Worm (Caenorhabditis elegans): ENCODE results near the gene tap-1.

tap-1 gene

DNA sequence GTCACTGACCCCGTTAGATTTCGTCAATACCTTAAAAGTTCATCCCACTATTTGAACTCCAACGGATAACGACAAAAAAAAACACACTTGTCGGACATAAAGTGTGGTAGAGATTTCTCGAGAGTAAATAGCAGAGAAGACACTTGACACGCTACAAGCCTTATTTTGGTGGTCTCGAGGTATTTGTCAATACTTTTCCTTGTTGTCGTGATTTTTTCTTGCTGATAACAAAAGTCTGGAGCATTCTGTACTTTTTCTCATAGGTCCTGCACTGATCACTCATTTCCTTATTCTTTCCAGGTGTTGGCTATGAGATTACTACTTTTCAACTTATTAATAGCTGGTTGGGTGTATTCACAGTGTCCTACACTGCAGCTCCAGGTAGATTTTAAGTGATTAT, 17.0 kb upstream of the tap-1 start, which contains the start of gene lron-1:
Gene lron-1, plus strand, starts transcription at position 301 of the 400 bp plus-strand sequence.
- TF ChIP-seq mep-1 (tag; optimal IDR thresholded peaks at IDR 0.05) (no peak), ztf-11 (tag; optimal IDR thresholded peaks at IDR 0.05) (no peak), tbx-2 (tag; optimal IDR thresholded peaks at IDR 0.05) (no peak), snpc-4 (tag; optimal IDR thresholded peaks at IDR 0.05) (no peak), dsc-1 (tag; optimal IDR thresholded peaks at IDR 0.05) (no peak), mdl-1 (tag; optimal IDR thresholded peaks at IDR 0.05) (no peak), snu-23 (GFP tag; optimal IDR thresholded peaks at IDR 0.05) (no peak), pag-3 (tag; optimal IDR thresholded peaks at IDR 0.05; ENCODE audit: borderline replicate concordance, insufficient read depth) (no peak), vab-15 (tag; optimal IDR thresholded peaks at IDR 0.05) (no peak), unc-30 (tag; optimal IDR thresholded peaks at IDR 0.05) (no peak), xbp-1 (tag; optimal IDR thresholded peaks at IDR 0.05) (no peak), fkh-10 (GFP tag; optimal IDR thresholded peaks at IDR 0.05) (no peak), nhr-84 (tag; optimal IDR thresholded peaks at IDR 0.05) (no peak)

DNA sequence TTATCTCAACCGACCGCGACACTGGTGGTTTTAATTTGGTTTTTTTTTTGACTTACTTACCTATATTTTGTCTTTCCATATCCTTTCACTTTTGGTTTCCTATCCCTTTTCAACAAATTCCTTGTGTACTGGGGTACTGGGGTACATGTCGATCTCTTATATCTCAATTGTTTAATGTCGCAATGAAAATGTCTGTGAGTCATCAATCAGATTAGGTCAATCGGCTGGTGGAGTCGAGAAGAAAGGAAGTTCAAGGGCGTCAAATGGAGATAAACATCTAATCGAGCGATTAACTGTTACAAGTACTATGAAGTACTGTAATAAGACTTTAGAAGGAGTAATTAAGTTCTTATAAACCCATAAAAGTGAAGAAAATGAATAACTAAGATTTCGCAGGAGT, 13.5 kb upstream of the tap-1 start:
- TF ChIP-seq fos-1 (tag; optimal IDR thresholded peaks at IDR 0.05), result no peak
- no peak for TF ChIP-seq efl-1 (optimal IDR thresholded peaks at IDR 0.05)
- TF ChIP-seq efl-1 (GFP tag; optimal IDR thresholded peaks at IDR 0.05 in 1 of 2), result peak in 1 of 2 experiments; percentile 0
- TF ChIP-seq nhr-85 (tag), result peak; percentile 94
- no peak for TF ChIP-seq grh-1 (GFP tag; IDR thresholded peaks at IDR 0.05)
- TF ChIP-seq fkh-4 (tag; optimal IDR thresholded peaks at IDR 0.05; ENCODE audit: borderline replicate concordance), result no peak
- TF ChIP-seq C16A3.4 (tag; optimal IDR thresholded peaks at IDR 0.05), result no peak
- TF ChIP-seq lin-14 (GFP tag; optimal IDR thresholded peaks at IDR 0.05), result peak; percentile 62
- TF ChIP-seq skn-1 (tag; optimal IDR thresholded peaks at IDR 0.05), result no peak
- no peak for TF ChIP-seq zag-1 (tag; optimal IDR thresholded peaks at IDR 0.05)
- TF ChIP-seq rnt-1 (tag; optimal IDR thresholded peaks at IDR 0.05), result peak; percentile 4
- TF ChIP-seq fkh-8 (tag; optimal IDR thresholded peaks at IDR 0.05), result no peak
- no peak for TF ChIP-seq mdl-1 (tag; optimal IDR thresholded peaks at IDR 0.05)
- TF ChIP-seq sup-37 (GFP tag; optimal IDR thresholded peaks at IDR 0.05), result no peak
- no peak for TF ChIP-seq ama-1 (optimal IDR thresholded peaks at IDR 0.05)
- no peak for TF ChIP-seq dpl-1 (GFP tag; optimal IDR thresholded peaks at IDR 0.05)
- no peak for TF ChIP-seq ztf-11 (tag; optimal IDR thresholded peaks at IDR 0.05)
- no peak for TF ChIP-seq lin-13 (GFP tag; optimal IDR thresholded peaks at IDR 0.05)
- TF ChIP-seq nhr-20 (tag; optimal IDR thresholded peaks at IDR 0.05), result peak; percentile 37
- TF ChIP-seq snu-23 (GFP tag; optimal IDR thresholded peaks at IDR 0.05), result peak; percentile 9
- peak; percentile 97 for TF ChIP-seq blmp-1 (tag; optimal IDR thresholded peaks at IDR 0.05)
- TF ChIP-seq mab-9 (GFP tag; IDR thresholded peaks at IDR 0.05), result no peak
- no peak for TF ChIP-seq lin-15B (tag; optimal IDR thresholded peaks at IDR 0.05)
- no peak for TF ChIP-seq Y116A8C.19 (tag; optimal IDR thresholded peaks at IDR 0.05; ENCODE audit: borderline replicate concordance)
- TF ChIP-seq lin-35 (GFP tag; optimal IDR thresholded peaks at IDR 0.05), result no peak
- no peak for TF ChIP-seq ztf-4 (tag; optimal IDR thresholded peaks at IDR 0.05)
- TF ChIP-seq nhr-19 (GFP tag; conservative IDR thresholded peaks at IDR 0.05), result no peak
- no peak for TF ChIP-seq fkh-10 (GFP tag; optimal IDR thresholded peaks at IDR 0.05)
- TF ChIP-seq elt-3 (tag; optimal IDR thresholded peaks at IDR 0.05), result peak in 2 of 6 experiments; percentile 68 to 75
- TF ChIP-seq unc-62 (GFP tag; optimal IDR thresholded peaks at IDR 0.05), result no peak
- peak in 1 of 2 experiments; percentile 16 for TF ChIP-seq lsy-2 (tag; optimal IDR thresholded peaks at IDR 0.05)
- TF ChIP-seq irx-1 (tag; optimal IDR thresholded peaks at IDR 0.05), result no peak
- TF ChIP-seq zip-4 (GFP tag; optimal IDR thresholded peaks at IDR 0.05), result no peak
- TF ChIP-seq C04F5.9 (tag; optimal IDR thresholded peaks at IDR 0.05), result no peak
- TF ChIP-seq mep-1 (tag; optimal IDR thresholded peaks at IDR 0.05), result peak; percentile 57
- no peak for TF ChIP-seq aly-2 (tag; optimal IDR thresholded peaks at IDR 0.05)
- TF ChIP-seq tbx-2 (tag; optimal IDR thresholded peaks at IDR 0.05), result no peak
